Fruit fly (Drosophila melanogaster) whole organism, pupa: Measurements from ENCODE around the gene CG43127.

Source experiments
- CG12605 ChIP-seq: fragments of 200-800 bp; sonication (Bioruptor generic); IDR thresholded peaks from 2 replicates; pipeline ENCODE4 v1.3.6; 2022; ENCODE audit warnings: missing biosample characterization, missing genetic modification characterization
- CG14655 ChIP-seq: fragments of 200-800 bp; sonication (Bioruptor generic); optimal IDR thresholded peaks from 3 replicates; lab custom pipeline; 2017; ENCODE audit warnings: mild to moderate bottlenecking, missing biosample characterization, missing genetic modification reagents, missing genetic modification characterization
- CG8301 ChIP-seq: fragments of 200-800 bp; sonication (Bioruptor generic); optimal IDR thresholded peaks from 2 replicates; lab custom pipeline; 2018; ENCODE audit warnings: missing biosample characterization, mild to moderate bottlenecking, missing genetic modification characterization
- EcR ChIP-seq: fragments of 200-800 bp; sonication (Bioruptor generic); optimal IDR thresholded peaks from 3 replicates; lab custom pipeline; 2019; ENCODE audit warnings: missing biosample characterization, missing genetic modification characterization, mild to moderate bottlenecking, moderate library complexity, missing genetic modification reagents
- Ets98B ChIP-seq: fragments of 200-800 bp; sonication (Bioruptor generic); IDR thresholded peaks from 2 replicates; pipeline ENCODE4 v1.3.6; 2022; ENCODE audit warnings: missing biosample characterization, missing genetic modification characterization
- Snoo ChIP-seq: fragments of 200-800 bp; sonication (Bioruptor generic); optimal IDR thresholded peaks from 3 replicates; lab custom pipeline; 2017; ENCODE audit warnings: missing biosample characterization, mild to moderate bottlenecking, missing genetic modification characterization, inconsistent platforms
- fd96Ca ChIP-seq: fragments of 200-800 bp; sonication (Bioruptor generic); IDR thresholded peaks from 3 replicates; pipeline ENCODE4 v1.3.6; 2022; ENCODE audit warnings: missing biosample characterization, missing genetic modification characterization

dm6 chr3L:10639440-10639839, 14.0 kb upstream of the CG43127 start, which contains the start of gene CG18628:
- TF ChIP-seq Ets98B (GFP tag; lab: Robert Waterston, UW) (no peak), CG8301 (tag; lab: Kevin White, UChicago) (no peak), Snoo (tag; lab: Kevin White, UChicago) (no peak), fd96Ca (GFP tag; lab: Robert Waterston, UW) (no peak), EcR (no peak), CG14655 (GFP tag; lab: Kevin White, UChicago) (no peak), CG12605 (GFP tag; lab: Robert Waterston, UW) (no peak)
